Worm (Caenorhabditis elegans) whole organism, L1 larva: ENCODE measurements around the gene famh-136.

Experiments
- alr-1 ChIP-seq: fragments of 200-800 bp; sonication (Bioruptor generic); optimal IDR thresholded peaks from 2 replicates; lab custom pipeline; 2018; ENCODE audit warnings: borderline replicate concordance, mild to moderate bottlenecking, missing genetic modification characterization, missing compliant biosample characterization
- fkh-10 ChIP-seq: sonication (generic microtip); optimal IDR thresholded peaks from 2 replicates; lab custom pipeline; 2017; ENCODE audit warnings: missing biosample characterization, missing genetic modification reagents, missing genetic modification characterization
- lin-35 ChIP-seq, 2 experiments: fragments of 150-350 bp; optimal IDR thresholded peaks; 2 replicates each; lab custom pipeline; 2014; ENCODE audit warnings: missing biosample characterization in 2 of 2, missing genetic modification characterization in 2 of 2, missing genetic modification reagents in 2 of 2
- nhr-77 ChIP-seq: fragments of 150-350 bp; optimal IDR thresholded peaks from 2 replicates; lab custom pipeline; 2014; ENCODE audit warnings: missing biosample characterization, missing genetic modification characterization
- pag-3 ChIP-seq: sonication (generic microtip); optimal IDR thresholded peaks from 2 replicates; lab custom pipeline; 2017; ENCODE audit warnings: missing genetic modification characterization, mild to moderate bottlenecking, missing compliant biosample characterization, antibody characterized with exemption, borderline replicate concordance; ENCODE audit not compliant: insufficient read depth

- TF ChIP-seq lin-35 (GFP tag; optimal IDR thresholded peaks at IDR 0.05; lab: Kevin White, UChicago) = no peak
- no peak for TF ChIP-seq fkh-10 (GFP tag; lab: Kevin White, UChicago)
- TF ChIP-seq alr-1 (tag; lab: Kevin White, UChicago) = no peak
- TF ChIP-seq pag-3 (tag; lab: Kevin White, UChicago) = no peak
- TF ChIP-seq nhr-77 (tag; lab: Kevin White, UChicago) = no peak
Measured at ce11 chrIII:8911598-8912194, 24.1 kb downstream of the famh-136 start, which contains the start of gene tpk-1.
